Worm (Caenorhabditis elegans) whole organism, L2 larva: Measurements from ENCODE around the gene R11G1.1.

Experiments used
- C34F6.9 ChIP-seq: fragments of 150-350 bp; optimal IDR thresholded peaks from 2 replicates; lab custom pipeline; 2014; ENCODE audit warnings: missing biosample characterization, missing genetic modification characterization
- F13H6.1 ChIP-seq: sonication (generic microtip); optimal IDR thresholded peaks from 2 replicates; lab custom pipeline; 2016; ENCODE audit warnings: missing genetic modification characterization, missing compliant biosample characterization
- R02D3.7 ChIP-seq: fragments of 150-350 bp; optimal IDR thresholded peaks from 2 replicates; lab custom pipeline; 2014; ENCODE audit warnings: missing biosample characterization, missing genetic modification characterization
- Y55F3AM.14 ChIP-seq: fragments of 200-800 bp; sonication (Bioruptor generic); optimal IDR thresholded peaks from 2 replicates; lab custom pipeline; 2018; ENCODE audit warnings: mild to moderate bottlenecking, missing genetic modification characterization, missing compliant biosample characterization
- ZK546.5 ChIP-seq: sonication (generic microtip); optimal IDR thresholded peaks from 2 replicates; lab custom pipeline; 2017; ENCODE audit warnings: missing biosample characterization, missing genetic modification characterization
- blmp-1 ChIP-seq: sonication (generic microtip); optimal IDR thresholded peaks from 2 replicates; lab custom pipeline; 2017; ENCODE audit warnings: missing genetic modification characterization, mild to moderate bottlenecking, missing compliant biosample characterization, antibody characterized with exemption, moderate library complexity; ENCODE audit not compliant: insufficient read depth
- ceh-82 ChIP-seq: fragments of 150-350 bp; optimal IDR thresholded peaks from 2 replicates; lab custom pipeline; 2014; ENCODE audit warnings: missing biosample characterization, missing genetic modification characterization
- crh-2 ChIP-seq: sonication (generic microtip); optimal IDR thresholded peaks from 2 replicates; lab custom pipeline; 2017; ENCODE audit warnings: missing biosample characterization, missing genetic modification characterization
- dmd-4 ChIP-seq: sonication (generic microtip); optimal IDR thresholded peaks from 2 replicates; lab custom pipeline; 2017; ENCODE audit warnings: missing biosample characterization, missing genetic modification characterization
- egl-27 ChIP-seq: sonication (generic microtip); optimal IDR thresholded peaks from 3 replicates; lab custom pipeline; 2017; ENCODE audit warnings: missing biosample characterization, missing genetic modification reagents, missing genetic modification characterization
- elt-1 ChIP-seq: fragments of 150-350 bp; optimal IDR thresholded peaks from 2 replicates; lab custom pipeline; 2014; ENCODE audit warnings: missing biosample characterization, missing genetic modification characterization
- fos-1 ChIP-seq: fragments of 150-350 bp; optimal IDR thresholded peaks from 2 replicates; lab custom pipeline; 2014; ENCODE audit warnings: missing biosample characterization, missing genetic modification characterization
- gmeb-1 ChIP-seq: fragments of 150-350 bp; optimal IDR thresholded peaks from 2 replicates; lab custom pipeline; 2014; ENCODE audit warnings: missing biosample characterization, missing genetic modification characterization
- lin-11 ChIP-seq: fragments of 150-350 bp; sonication (generic microtip); optimal IDR thresholded peaks from 2 replicates; lab custom pipeline; 2014; ENCODE audit warnings: missing biosample characterization, missing genetic modification characterization, inconsistent platforms, mixed read lengths
- lin-13 ChIP-seq: fragments of 150-350 bp; optimal IDR thresholded peaks from 2 replicates; lab custom pipeline; 2014; ENCODE audit warnings: missing biosample characterization, missing genetic modification reagents, missing genetic modification characterization
- lin-39 ChIP-seq: fragments of 150-350 bp; optimal IDR thresholded peaks from 2 replicates; lab custom pipeline; 2014; ENCODE audit warnings: missing biosample characterization, missing genetic modification reagents, missing genetic modification characterization
- lsy-2 ChIP-seq, 2 experiments: fragments of 150-350 bp in 1 of 2; sonication (generic microtip) in 1 of 2; optimal IDR thresholded peaks; 2 replicates each; lab custom pipeline; 2014 to 2017; ENCODE audit warnings: missing biosample characterization in 2 of 2, missing genetic modification characterization in 2 of 2
- mab-5 ChIP-seq: fragments of 150-350 bp; optimal IDR thresholded peaks from 2 replicates; lab custom pipeline; 2014; ENCODE audit warnings: missing biosample characterization, missing genetic modification characterization
- mdl-1 ChIP-seq, 2 experiments: fragments of 150-350 bp in 1 of 2; sonication (generic microtip) in 1 of 2; optimal IDR thresholded peaks; 2 replicates each; lab custom pipeline; 2017; ENCODE audit warnings: missing biosample characterization in 2 of 2, missing genetic modification characterization in 2 of 2
- nhr-10 ChIP-seq: sonication (generic microtip); optimal IDR thresholded peaks from 2 replicates; lab custom pipeline; 2017; ENCODE audit warnings: missing biosample characterization, missing genetic modification characterization
- nhr-129 ChIP-seq: fragments of 150-350 bp; optimal IDR thresholded peaks from 2 replicates; lab custom pipeline; 2014; ENCODE audit warnings: missing biosample characterization, missing genetic modification characterization
- nhr-21 ChIP-seq: fragments of 150-350 bp; optimal IDR thresholded peaks from 2 replicates; lab custom pipeline; 2014; ENCODE audit warnings: missing biosample characterization, missing genetic modification characterization
- nhr-237 ChIP-seq: fragments of 150-350 bp; optimal IDR thresholded peaks from 2 replicates; lab custom pipeline; 2014; ENCODE audit warnings: missing biosample characterization, missing genetic modification characterization
- nhr-25 ChIP-seq: fragments of 150-350 bp; sonication (generic microtip); optimal IDR thresholded peaks from 3 replicates; lab custom pipeline; 2014; ENCODE audit warnings: missing biosample characterization, missing genetic modification characterization
- nhr-6 ChIP-seq: fragments of 150-350 bp; optimal IDR thresholded peaks from 2 replicates; lab custom pipeline; 2014; ENCODE audit warnings: missing biosample characterization, missing genetic modification characterization
- sem-4 ChIP-seq: fragments of 150-350 bp; optimal IDR thresholded peaks from 2 replicates; lab custom pipeline; 2014; ENCODE audit warnings: missing biosample characterization, missing genetic modification reagents, missing genetic modification characterization
- sma-3 ChIP-seq: sonication (generic microtip); optimal IDR thresholded peaks from 2 replicates; lab custom pipeline; 2016; ENCODE audit warnings: missing genetic modification reagents, missing genetic modification characterization, missing compliant biosample characterization
- sma-9 ChIP-seq, 2 experiments: fragments of 150-350 bp in 1 of 2; sonication (generic microtip) in 1 of 2; optimal IDR thresholded peaks; 2 replicates each; lab custom pipeline; 2014 to 2016; ENCODE audit warnings: missing genetic modification characterization in 2 of 2, mild to moderate bottlenecking in 1 of 2, missing biosample characterization in 1 of 2, missing compliant biosample characterization in 1 of 2, missing genetic modification reagents in 1 of 2, moderate library complexity in 1 of 2
- unc-55 ChIP-seq: fragments of 150-350 bp; sonication (generic microtip); optimal IDR thresholded peaks from 3 replicates; lab custom pipeline; 2014; ENCODE audit warnings: missing biosample characterization, missing genetic modification reagents, missing genetic modification characterization
- unc-62 ChIP-seq: fragments of 150-350 bp; optimal IDR thresholded peaks from 2 replicates; lab custom pipeline; 2014; ENCODE audit warnings: missing biosample characterization, missing genetic modification reagents, missing genetic modification characterization
- zag-1 ChIP-seq: fragments of 150-350 bp; optimal IDR thresholded peaks from 2 replicates; lab custom pipeline; 2014; ENCODE audit warnings: missing biosample characterization, missing genetic modification characterization
- ztf-11 ChIP-seq: sonication (generic microtip); optimal IDR thresholded peaks from 2 replicates; lab custom pipeline; 2017; ENCODE audit warnings: missing biosample characterization, missing genetic modification characterization
- ztf-4 ChIP-seq: fragments of 150-350 bp; optimal IDR thresholded peaks from 2 replicates; lab custom pipeline; 2014; ENCODE audit warnings: missing biosample characterization, missing genetic modification characterization

The R11G1.1 gene

ce11 chrX:3695826-3696225 lies 36.5 kb downstream of the R11G1.1 start:
- TF ChIP-seq nhr-10 = no peak

ce11 chrX:3696603-3697002 lies 37.3 kb downstream of the R11G1.1 start, which contains the start of gene C01C4.3:
Gene C01C4.3, plus strand, starts transcription at chrX:3696903.
- TF ChIP-seq nhr-237 (tag; lab: Kevin White, UChicago) (no peak), C34F6.9 (tag; lab: Kevin White, UChicago) (no peak), Y55F3AM.14 (no peak), ztf-11 (tag; lab: Kevin White, UChicago) (no peak)

- TF ChIP-seq sma-9 (GFP tag; optimal IDR thresholded peaks at IDR 0.05; lab: Kevin White, UChicago) (peak; percentile 81), sma-9 (tag; optimal IDR thresholded peaks at IDR 0.05; lab: Kevin White, UChicago) (no peak), blmp-1 (tag; lab: Kevin White, UChicago) (no peak), R02D3.7 (no peak), lsy-2 (tag; optimal IDR thresholded peaks at IDR 0.05; lab: Kevin White, UChicago) (peak; percentile 42 to 53), unc-55 (GFP tag; lab: Kevin White, UChicago) (peak; percentile 79), lin-11 (tag; lab: Kevin White, UChicago) (peak; percentile 35), nhr-129 (tag; lab: Kevin White, UChicago) (peak; percentile 79), nhr-25 (tag; lab: Kevin White, UChicago) (peak; percentile 4), C34F6.9 (tag; lab: Kevin White, UChicago) (peak; percentile 41), F13H6.1 (peak; percentile 76), dmd-4 (no peak), nhr-21 (peak; percentile 14), fos-1 (tag; lab: Kevin White, UChicago) (peak; percentile 57), gmeb-1 (tag; lab: Kevin White, UChicago) (peak; percentile 45), unc-62 (no peak), lin-13 (GFP tag; lab: Kevin White, UChicago) (peak; percentile 45), mab-5 (tag; lab: Kevin White, UChicago) (peak; percentile 49), nhr-6 (tag; lab: Kevin White, UChicago) (no peak), crh-2 (peak; percentile 57), zag-1 (tag; lab: Kevin White, UChicago) (peak; percentile 55), sem-4 (tag; lab: Kevin White, UChicago) (peak; percentile 9), lin-39 (tag; lab: Kevin White, UChicago) (peak; percentile 7), sma-3 (GFP tag; lab: Kevin White, UChicago) (peak; percentile 40), nhr-10 (no peak), egl-27 (tag; lab: Kevin White, UChicago) (no peak), ceh-82 (tag; lab: Kevin White, UChicago) (no peak)
Measured at ce11 chrX:3697623-3698022, 38.3 kb downstream of the R11G1.1 start.

ce11 chrX:3701861-3702260 lies 42.6 kb downstream of the R11G1.1 start:
- TF ChIP-seq nhr-6 (tag; lab: Kevin White, UChicago) = no peak
- no peak for TF ChIP-seq F13H6.1
- no peak for TF ChIP-seq nhr-25 (tag; lab: Kevin White, UChicago)
- no peak for TF ChIP-seq fos-1 (tag; lab: Kevin White, UChicago)
- no peak for TF ChIP-seq nhr-10
- no peak for TF ChIP-seq mdl-1 (tag; optimal IDR thresholded peaks at IDR 0.05; lab: Kevin White, UChicago)
- no peak for TF ChIP-seq sma-3 (GFP tag; lab: Kevin White, UChicago)
- no peak for TF ChIP-seq ceh-82 (tag; lab: Kevin White, UChicago)
- TF ChIP-seq elt-1 (tag; lab: Kevin White, UChicago) = no peak
- no peak for TF ChIP-seq sem-4 (tag; lab: Kevin White, UChicago)
- TF ChIP-seq unc-55 (GFP tag; lab: Kevin White, UChicago) = no peak
- TF ChIP-seq ztf-4 (tag; lab: Kevin White, UChicago) = no peak
- no peak for TF ChIP-seq C34F6.9 (tag; lab: Kevin White, UChicago)

ce11 chrX:3705319-3705718 lies 46.0 kb downstream of the R11G1.1 start:
- TF ChIP-seq nhr-129 (tag; lab: Kevin White, UChicago) = peak; percentile 4
- no peak for TF ChIP-seq ZK546.5 (tag; lab: Kevin White, UChicago)
- TF ChIP-seq unc-55 (GFP tag; lab: Kevin White, UChicago) = peak; percentile 64
- peak in 1 of 2 experiments; percentile 30 for TF ChIP-seq lsy-2 (tag; optimal IDR thresholded peaks at IDR 0.05; lab: Kevin White, UChicago)
- TF ChIP-seq zag-1 (tag; lab: Kevin White, UChicago) = no peak
- no peak for TF ChIP-seq gmeb-1 (tag; lab: Kevin White, UChicago)
